Worm (Caenorhabditis elegans) whole organism, L4 larva: ENCODE data around the gene math-3.

ENCODE experiments used
- F37D6.2 ChIP-seq: sonication (generic microtip); optimal IDR thresholded peaks from 2 replicates; lab custom pipeline; 2016; ENCODE audit warnings: mild to moderate bottlenecking, missing genetic modification characterization, missing compliant biosample characterization
- arid-1 ChIP-seq: fragments of 200-800 bp; sonication (Bioruptor generic); conservative IDR thresholded peaks from 2 replicates; pipeline ENCODE4 v1.3.6; 2022; ENCODE audit warnings: missing genetic modification reagents, missing genetic modification characterization, missing compliant biosample characterization
- daf-16 ChIP-seq, 3 experiments: sonication (generic microtip); optimal IDR thresholded peaks; 2 replicates each; lab custom pipeline; 2016 to 2017; ENCODE audit warnings: missing genetic modification characterization in 3 of 3, missing genetic modification reagents in 3 of 3, mild to moderate bottlenecking in 2 of 3, missing compliant biosample characterization in 2 of 3, missing biosample characterization in 1 of 3, moderate library complexity in 1 of 3
- dmd-6 ChIP-seq: fragments of 200-800 bp; sonication (Bioruptor generic); IDR thresholded peaks from 2 replicates; pipeline ENCODE4 v1.3.6; 2022; ENCODE audit warnings: missing genetic modification reagents, missing genetic modification characterization, missing compliant biosample characterization
- nhr-237 ChIP-seq: sonication (generic microtip); optimal IDR thresholded peaks from 2 replicates; lab custom pipeline; 2017; ENCODE audit warnings: missing biosample characterization, missing genetic modification characterization

DNA sequence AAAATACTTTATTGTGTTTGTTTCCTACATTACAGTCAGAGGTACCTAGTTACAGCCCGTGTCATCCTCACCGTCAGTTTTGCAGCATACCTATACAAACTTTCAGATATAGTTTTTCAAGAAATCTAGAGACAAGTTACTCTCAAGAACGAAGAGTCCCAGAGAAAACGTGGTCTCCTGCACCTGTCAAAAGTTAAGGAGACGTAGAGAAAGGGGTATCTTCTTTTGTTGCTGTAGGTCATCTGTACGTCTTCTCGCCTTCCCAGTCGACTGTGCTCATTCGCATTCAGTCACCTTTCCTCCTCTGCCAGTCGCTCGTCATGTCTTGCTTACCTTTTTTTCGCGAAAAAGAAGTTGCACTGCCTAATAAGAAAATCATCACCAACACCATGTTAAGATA lies 10.3 kb upstream of the math-3 start, which contains the start of gene F36H5.4:
- TF ChIP-seq daf-16 (GFP tag; optimal IDR thresholded peaks at IDR 0.05; lab: Kevin White, UChicago) (no peak), daf-16 (tag; optimal IDR thresholded peaks at IDR 0.05; lab: Kevin White, UChicago) (no peak), nhr-237 (tag; lab: Kevin White, UChicago) (no peak), arid-1 (GFP tag; lab: Robert Waterston, UW) (no peak), F37D6.2 (tag; lab: Kevin White, UChicago) (no peak), dmd-6 (no peak)
